Worm (Caenorhabditis elegans): ENCODE measurements around the gene F16G10.11.

F16G10.11 gene

DNA sequence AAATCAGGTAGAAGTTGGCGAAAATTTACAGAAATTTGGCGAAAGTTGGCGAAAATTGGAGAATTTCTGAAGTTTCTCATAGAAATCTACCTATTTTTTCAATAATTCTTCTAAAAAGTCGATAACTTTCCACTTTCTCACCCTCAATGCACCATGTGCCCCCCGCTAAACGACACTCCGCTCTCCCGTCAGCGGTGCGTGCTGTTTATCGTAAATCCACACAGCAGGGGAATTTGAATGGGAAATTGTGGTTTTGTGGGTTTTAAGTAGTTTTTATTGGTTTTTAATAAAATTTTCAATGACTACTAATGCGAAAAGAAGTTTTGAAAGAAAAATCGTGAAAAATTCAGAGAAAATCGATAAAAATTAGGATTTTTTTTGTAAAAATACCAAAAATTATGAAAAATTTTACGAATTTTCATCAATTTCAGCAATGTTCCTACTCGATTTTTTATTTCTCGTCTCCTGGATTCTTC lies 51.7 kb downstream of the F16G10.11 start, which contains the start of gene F43C11.6:
F43C11.6 (plus strand) TSS at position 426 of the 476 bp plus-strand sequence.
- TF ChIP-seq ztf-23 (GFP tag; IDR thresholded peaks at IDR 0.05), result no peak
- TF ChIP-seq med-1 (GFP tag; optimal IDR thresholded peaks at IDR 0.05; ENCODE audit: insufficient read depth), result no peak
- no peak for TF ChIP-seq tab-1 (GFP tag; IDR thresholded peaks at IDR 0.05)
- no peak for TF ChIP-seq T22C8.4 (GFP tag; IDR thresholded peaks at IDR 0.05)
- TF ChIP-seq ztf-29 (GFP tag; IDR thresholded peaks at IDR 0.05), result no peak
- TF ChIP-seq klf-2 (GFP tag; conservative IDR thresholded peaks at IDR 0.05), result no peak
- no peak for TF ChIP-seq ref-1 (GFP tag; conservative IDR thresholded peaks at IDR 0.05)

Data from whole organism, midembryonic.